Fruit fly (Drosophila melanogaster) whole organism: Measurements from ENCODE around the gene RpL4.
"Not testable (repeated sequence)": the region's sequence is repeated elsewhere in the genome, so short reads cannot be mapped to it uniquely, and the experiment has no call there.

ENCODE experiments used
- EcR ChIP-seq, 2 experiments: fragments of >200 bp; optimal IDR thresholded peaks; 2 replicates each; lab custom pipeline; 2017; ENCODE audit warnings: missing biosample characterization in 2 of 2, missing genetic modification characterization in 2 of 2, missing genetic modification reagents in 2 of 2
- pan ChIP-seq: fragments of >200 bp; optimal IDR thresholded peaks from 2 replicates; lab custom pipeline; 2017

- not testable (repeated sequence) for TF ChIP-seq EcR (GFP tag; optimal IDR thresholded peaks at IDR 0.05; lab: Kevin White, UChicago); pan (lab: Kevin White, UChicago)
These were observed 40.5 kb downstream of the RpL4 start, which contains the start of the genes CG31131 and CG4849 for dm6 chr3R:27963119-27963518.
